Worm (Caenorhabditis elegans): ENCODE measurements around the gene C25E10.17.

Gene C25E10.17

DNA sequence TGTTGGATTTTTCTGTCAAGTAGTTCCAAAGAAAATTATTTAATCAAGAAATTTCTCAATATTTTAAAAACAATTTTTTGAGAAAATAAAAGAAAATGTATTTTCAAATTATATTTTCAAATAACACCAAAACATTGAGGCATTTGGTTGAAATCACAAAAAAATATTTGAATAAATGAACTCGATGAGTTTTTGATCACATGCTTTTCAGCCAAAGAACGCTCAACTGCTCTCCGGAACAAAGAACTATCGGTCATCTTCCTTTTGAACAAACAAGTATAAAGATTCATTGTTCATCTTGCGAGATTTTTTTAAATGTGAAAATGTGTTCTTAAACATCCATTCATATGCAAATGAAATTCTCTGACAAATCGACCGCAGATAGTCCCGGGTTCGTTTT lies 47.6 kb upstream of the C25E10.17 start:
- TF ChIP-seq nhr-129 (tag; optimal IDR thresholded peaks at IDR 0.05) (no peak), unc-62 (GFP tag; optimal IDR thresholded peaks at IDR 0.05) (no peak), alr-1 (tag; optimal IDR thresholded peaks at IDR 0.05) (no peak), aly-2 (tag; optimal IDR thresholded peaks at IDR 0.05) (no peak), dmd-4 (tag; optimal IDR thresholded peaks at IDR 0.05) (no peak), elt-1 (tag; optimal IDR thresholded peaks at IDR 0.05) (no peak), sma-9 (GFP tag; optimal IDR thresholded peaks at IDR 0.05) (peak; percentile 43), sma-9 (tag; optimal IDR thresholded peaks at IDR 0.05) (no peak), ztf-4 (tag; optimal IDR thresholded peaks at IDR 0.05) (no peak), nhr-10 (tag; optimal IDR thresholded peaks at IDR 0.05) (no peak), ztf-1 (GFP tag; conservative IDR thresholded peaks at IDR 0.05) (no peak), nhr-11 (tag; optimal IDR thresholded peaks at IDR 0.05) (no peak), ZK546.5 (tag; optimal IDR thresholded peaks at IDR 0.05) (no peak), crh-2 (tag; optimal IDR thresholded peaks at IDR 0.05) (peak; percentile 13), C34F6.9 (tag; optimal IDR thresholded peaks at IDR 0.05) (peak; percentile 20), fos-1 (tag; optimal IDR thresholded peaks at IDR 0.05) (no peak), lsy-2 (tag; optimal IDR thresholded peaks at IDR 0.05) (peak in 1 of 2 experiments; percentile 5)

DNA sequence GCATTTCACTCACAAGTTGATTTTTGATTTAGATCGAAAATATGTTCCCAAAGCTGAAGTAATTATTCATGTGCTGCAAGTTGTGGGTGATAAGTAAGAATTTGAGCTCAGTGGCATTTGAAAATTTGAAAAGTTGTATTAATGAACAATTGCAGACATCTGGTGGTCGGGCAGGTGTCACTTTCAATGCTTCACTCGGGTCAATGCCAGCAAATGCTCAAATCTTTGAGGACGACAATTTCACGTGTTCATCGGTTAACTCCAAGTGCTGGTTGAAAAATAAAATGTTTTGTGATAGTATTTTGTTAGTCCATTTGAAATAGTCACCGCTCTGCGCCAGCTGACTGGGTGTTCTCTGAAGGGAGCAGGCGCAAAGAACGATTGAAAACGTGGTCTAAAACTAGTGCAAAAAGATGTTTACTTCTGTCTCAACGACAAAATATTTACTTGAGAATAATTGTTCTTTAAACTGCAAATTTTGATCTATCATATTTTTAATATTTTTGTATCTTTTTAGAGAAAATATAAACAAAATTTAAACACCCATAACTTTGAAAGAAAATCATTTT lies 46.7 kb upstream of the C25E10.17 start:
- TF ChIP-seq R02D3.7 (tag; optimal IDR thresholded peaks at IDR 0.05) (no peak), nhr-12 (tag; optimal IDR thresholded peaks at IDR 0.05) (no peak), lin-13 (GFP tag; optimal IDR thresholded peaks at IDR 0.05) (no peak), nhr-21 (tag; optimal IDR thresholded peaks at IDR 0.05) (peak; percentile 21), mbf-1 (tag; optimal IDR thresholded peaks at IDR 0.05) (no peak), elt-1 (tag; optimal IDR thresholded peaks at IDR 0.05) (no peak), sem-4 (tag; optimal IDR thresholded peaks at IDR 0.05) (no peak), ztf-11 (tag; optimal IDR thresholded peaks at IDR 0.05) (no peak), C34F6.9 (tag; optimal IDR thresholded peaks at IDR 0.05) (peak; percentile 68), egl-27 (tag; optimal IDR thresholded peaks at IDR 0.05) (no peak), unc-39 (tag; optimal IDR thresholded peaks at IDR 0.05) (no peak), nhr-77 (tag; optimal IDR thresholded peaks at IDR 0.05) (no peak), lin-39 (tag; optimal IDR thresholded peaks at IDR 0.05) (no peak), mdl-1 (tag; optimal IDR thresholded peaks at IDR 0.05) (peak in 1 of 2 experiments; percentile 39), nhr-25 (tag; optimal IDR thresholded peaks at IDR 0.05) (peak; percentile 5), unc-55 (GFP tag; optimal IDR thresholded peaks at IDR 0.05) (peak; percentile 0), lsy-2 (tag; optimal IDR thresholded peaks at IDR 0.05) (peak in 1 of 2 experiments; percentile 72), ZK546.5 (tag; optimal IDR thresholded peaks at IDR 0.05) (no peak), crh-2 (tag; optimal IDR thresholded peaks at IDR 0.05) (peak; percentile 81), nhr-6 (tag; optimal IDR thresholded peaks at IDR 0.05) (no peak), elt-3 (tag; optimal IDR thresholded peaks at IDR 0.05) (no peak), ceh-82 (tag; optimal IDR thresholded peaks at IDR 0.05) (no peak), ceh-16 (tag; optimal IDR thresholded peaks at IDR 0.05) (no peak), alr-1 (tag; optimal IDR thresholded peaks at IDR 0.05) (no peak), ama-1 (optimal IDR thresholded peaks at IDR 0.05) (peak; percentile 46), fos-1 (tag; optimal IDR thresholded peaks at IDR 0.05) (no peak), sma-9 (GFP tag; optimal IDR thresholded peaks at IDR 0.05) (peak; percentile 96), sma-9 (tag; optimal IDR thresholded peaks at IDR 0.05) (no peak), ztf-1 (GFP tag; conservative IDR thresholded peaks at IDR 0.05) (no peak), peb-1 (tag; optimal IDR thresholded peaks at IDR 0.05) (no peak), aly-2 (tag; optimal IDR thresholded peaks at IDR 0.05) (no peak), mab-5 (tag; optimal IDR thresholded peaks at IDR 0.05) (no peak), nhr-23 (tag; optimal IDR thresholded peaks at IDR 0.05) (no peak), F13H6.1 (tag; optimal IDR thresholded peaks at IDR 0.05) (peak; percentile 75), zag-1 (tag; optimal IDR thresholded peaks at IDR 0.05) (no peak), lin-11 (tag; optimal IDR thresholded peaks at IDR 0.05) (peak; percentile 7), snpc-4 (tag; optimal IDR thresholded peaks at IDR 0.05) (peak; percentile 35), skn-1 (tag; optimal IDR thresholded peaks at IDR 0.05) (no peak), blmp-1 (tag; optimal IDR thresholded peaks at IDR 0.05; ENCODE audit: insufficient read depth) (no peak), sma-3 (GFP tag; optimal IDR thresholded peaks at IDR 0.05) (peak; percentile 58), nhr-10 (tag; optimal IDR thresholded peaks at IDR 0.05) (no peak), ztf-4 (tag; optimal IDR thresholded peaks at IDR 0.05) (peak; percentile 35), dmd-4 (tag; optimal IDR thresholded peaks at IDR 0.05) (no peak), unc-62 (GFP tag; optimal IDR thresholded peaks at IDR 0.05) (no peak), nhr-237 (tag; optimal IDR thresholded peaks at IDR 0.05) (no peak), nhr-129 (tag; optimal IDR thresholded peaks at IDR 0.05) (peak; percentile 93), nhr-11 (tag; optimal IDR thresholded peaks at IDR 0.05) (no peak), Y55F3AM.14 (GFP tag; optimal IDR thresholded peaks at IDR 0.05) (peak; percentile 48), gmeb-1 (tag; optimal IDR thresholded peaks at IDR 0.05) (peak; percentile 51)

Measured in whole organism, L2 larva.